Fruit fly (Drosophila melanogaster): ENCODE measurements around the gene Vps45.

Vps45 gene

dm6 chr3R:9555334-9555974, 8.3 kb upstream of the Vps45 start, which contains the start of the genes CG9386 and BckdhA (continued):
- TF ChIP-seq Sox102F (GFP tag; optimal IDR thresholded peaks at IDR 0.05): no peak
- peak; percentile 44 for TF ChIP-seq Hr39 (GFP tag; optimal IDR thresholded peaks at IDR 0.05)
- no peak for TF ChIP-seq fd59A (GFP tag; optimal IDR thresholded peaks at IDR 0.05)
- no peak; the same call in 1 of the 2 replicates for TF ChIP-seq Gug (GFP tag; IDR thresholded peaks at IDR 0.05)
- TF ChIP-seq Ets21C (GFP tag; optimal IDR thresholded peaks at IDR 0.05): peak; percentile 30
- TF ChIP-seq CG31627 (GFP tag; optimal IDR thresholded peaks at IDR 0.05): peak; percentile 58
- no peak for TF ChIP-seq OdsH (GFP tag; optimal IDR thresholded peaks at IDR 0.05)
- no peak for TF ChIP-seq CG6854 (GFP tag; optimal IDR thresholded peaks at IDR 0.05)
- TF ChIP-seq CG3919 (GFP tag; optimal IDR thresholded peaks at IDR 0.05): peak; percentile 55
- TF ChIP-seq salr (GFP tag; optimal IDR thresholded peaks at IDR 0.05): no peak

- no peak for TF ChIP-seq OdsH (GFP tag; optimal IDR thresholded peaks at IDR 0.05)
- TF ChIP-seq salr (GFP tag; optimal IDR thresholded peaks at IDR 0.05): no peak
- peak; percentile 67 for TF ChIP-seq topi (GFP tag; optimal IDR thresholded peaks at IDR 0.05)
- no peak for TF ChIP-seq CG16779 (tag; optimal IDR thresholded peaks at IDR 0.05)
- 0 out of 3 replicates have a peak, but pooled peaks have one; percentile 36 for TF ChIP-seq CG6163 (GFP tag; IDR thresholded peaks at IDR 0.05)
- no peak for TF ChIP-seq Eip93F (GFP tag; optimal IDR thresholded peaks at IDR 0.05)
- no peak for TF ChIP-seq spab (GFP tag; optimal IDR thresholded peaks at IDR 0.05)
- TF ChIP-seq CG8119 (GFP tag; IDR thresholded peaks at IDR 0.05): 0 out of 3 replicates have a peak, but pooled peaks have one; percentile 36
- no peak for TF ChIP-seq CG8632 (GFP tag; optimal IDR thresholded peaks at IDR 0.05)
- TF ChIP-seq Hr39 (GFP tag; optimal IDR thresholded peaks at IDR 0.05): peak; percentile 75
- no peak for TF ChIP-seq Lpt (GFP tag; optimal IDR thresholded peaks at IDR 0.05)
- no peak for TF ChIP-seq CG6276 (GFP tag; optimal IDR thresholded peaks at IDR 0.05)
- no peak for TF ChIP-seq Eip75B (GFP tag; optimal IDR thresholded peaks at IDR 0.05)
- TF ChIP-seq Sox14 (GFP tag; optimal IDR thresholded peaks at IDR 0.05): peak; percentile 78
- TF ChIP-seq CG7368 (GFP tag; optimal IDR thresholded peaks at IDR 0.05): no peak
- TF ChIP-seq dsx (GFP tag; optimal IDR thresholded peaks at IDR 0.05; ENCODE audit: poor library complexity, severe bottlenecking): no peak
- no peak for TF ChIP-seq CG11762 (GFP tag; optimal IDR thresholded peaks at IDR 0.05; ENCODE audit: insufficient read depth)
- peak; percentile 82 for TF ChIP-seq CG31627 (GFP tag; optimal IDR thresholded peaks at IDR 0.05)
- no peak for TF ChIP-seq Eip78C (GFP tag)
- peak; percentile 52 for TF ChIP-seq vri (GFP tag; optimal IDR thresholded peaks at IDR 0.05)
- no peak for TF ChIP-seq CG6854 (GFP tag; optimal IDR thresholded peaks at IDR 0.05)
- TF ChIP-seq Sox15 (GFP tag; optimal IDR thresholded peaks at IDR 0.05): peak; percentile 34
- no peak for TF ChIP-seq ss (GFP tag; optimal IDR thresholded peaks at IDR 0.05)
- peak; percentile 67 for TF ChIP-seq CG3919 (GFP tag; optimal IDR thresholded peaks at IDR 0.05)
- TF ChIP-seq fkh (GFP tag; optimal IDR thresholded peaks at IDR 0.05): no peak
- peak; percentile 61; the same call in 2 of the 3 replicates for TF ChIP-seq eg (GFP tag; IDR thresholded peaks at IDR 0.05)
- peak; percentile 58 for TF ChIP-seq CG1621 (tag; optimal IDR thresholded peaks at IDR 0.05)
- TF ChIP-seq CG3032 (tag; optimal IDR thresholded peaks at IDR 0.05): peak; percentile 68
- peak; percentile 41 for TF ChIP-seq CG34406 (GFP tag; optimal IDR thresholded peaks at IDR 0.05)
- TF ChIP-seq fd59A (GFP tag; optimal IDR thresholded peaks at IDR 0.05): no peak
- TF ChIP-seq CG32006 (GFP tag; optimal IDR thresholded peaks at IDR 0.05): no peak
- TF ChIP-seq achi (GFP tag; optimal IDR thresholded peaks at IDR 0.05): peak; percentile 58
- no peak for TF ChIP-seq Ets21C (GFP tag; optimal IDR thresholded peaks at IDR 0.05)
- no peak for TF ChIP-seq Hr38 (GFP tag; optimal IDR thresholded peaks at IDR 0.05)
- TF ChIP-seq Gug (GFP tag; IDR thresholded peaks at IDR 0.05): no peak; the same call in 1 of the 2 replicates
- TF ChIP-seq lz (GFP tag; optimal IDR thresholded peaks at IDR 0.05): peak; percentile 78
- TF ChIP-seq Blimp-1 (GFP tag; optimal IDR thresholded peaks at IDR 0.05): peak; percentile 31
- TF ChIP-seq CG11294 (GFP tag; IDR thresholded peaks at IDR 0.05): no peak
- TF ChIP-seq Smox (GFP tag; optimal IDR thresholded peaks at IDR 0.05): no peak
- TF ChIP-seq Ets96B (tag; optimal IDR thresholded peaks at IDR 0.05): peak; percentile 41
- TF ChIP-seq CG11902 (GFP tag; optimal IDR thresholded peaks at IDR 0.05): peak; percentile 42
- TF ChIP-seq CG9139 (GFP tag; optimal IDR thresholded peaks at IDR 0.05): no peak
- no peak for TF ChIP-seq CG4318 (GFP tag; optimal IDR thresholded peaks at IDR 0.05)
- TF ChIP-seq pdm3 (GFP tag; optimal IDR thresholded peaks at IDR 0.05): no peak
- no peak for TF ChIP-seq CG8319 (GFP tag; optimal IDR thresholded peaks at IDR 0.05)
- no peak for TF ChIP-seq Sox102F (GFP tag; optimal IDR thresholded peaks at IDR 0.05)
Observed at dm6 chr3R:9559413-9560014, 4.2 kb upstream of the Vps45 start, which contains the start of the genes AP-1mu and MBD-like. Gene AP-1mu (minus strand): TSS chr3R:9559525. Gene MBD-like (plus strand): TSS chr3R:9559760.

Data from whole organism, prepupa.